Fruit fly (Drosophila melanogaster) whole organism, embryonic: ENCODE data around the gene Pka-C1.

ENCODE experiments used
- BtbVII ChIP-seq: fragments of 200-800 bp; sonication (Bioruptor generic); optimal IDR thresholded peaks from 3 replicates; lab custom pipeline; 2017; ENCODE audit warnings: missing biosample characterization, mild to moderate bottlenecking, missing genetic modification characterization
- Bteb2 ChIP-seq: fragments of 200-800 bp; sonication (Bioruptor generic); optimal IDR thresholded peaks from 2 replicates; lab custom pipeline; 2016; ENCODE audit warnings: missing biosample characterization, missing genetic modification characterization
- CG10321 ChIP-seq: fragments of 200-800 bp; sonication (Bioruptor generic); IDR thresholded peaks from 2 replicates; pipeline ENCODE4 v1.3.6; 2022; ENCODE audit warnings: missing biosample characterization, missing genetic modification characterization
- CG10565 ChIP-seq: fragments of 200-800 bp; sonication (Bioruptor generic); optimal IDR thresholded peaks from 3 replicates; lab custom pipeline; 2016; ENCODE audit warnings: missing biosample characterization, mild to moderate bottlenecking, missing genetic modification characterization
- CG11093 ChIP-seq: fragments of 200-800 bp; sonication (Bioruptor generic); IDR thresholded peaks from 3 replicates; pipeline ENCODE4 v1.3.6; 2022; ENCODE audit warnings: missing biosample characterization, missing genetic modification characterization
- CG11247 ChIP-seq: fragments of 200-800 bp; sonication (Bioruptor generic); IDR thresholded peaks from 2 replicates; pipeline ENCODE4 v1.3.6; 2022; ENCODE audit warnings: missing biosample characterization, missing genetic modification characterization
- CG11560 ChIP-seq: fragments of 200-800 bp; sonication (Bioruptor generic); IDR thresholded peaks from 3 replicates; pipeline ENCODE4 v1.3.6; 2022; ENCODE audit warnings: missing biosample characterization, missing genetic modification characterization
- CG12744 ChIP-seq: fragments of 200-800 bp; sonication (Bioruptor generic); optimal IDR thresholded peaks from 2 replicates; lab custom pipeline; 2016; ENCODE audit warnings: missing biosample characterization, missing genetic modification characterization
- CG13775 ChIP-seq: fragments of 200-800 bp; sonication (Bioruptor generic); optimal IDR thresholded peaks from 3 replicates; lab custom pipeline; 2017; ENCODE audit warnings: missing biosample characterization, mild to moderate bottlenecking, missing genetic modification characterization
- CG1602 ChIP-seq: fragments of 200-800 bp; sonication (Bioruptor generic); optimal IDR thresholded peaks from 3 replicates; lab custom pipeline; 2016; ENCODE audit warnings: missing biosample characterization, missing genetic modification characterization
- CG17912 ChIP-seq: fragments of 200-800 bp; sonication (Bioruptor generic); optimal IDR thresholded peaks from 2 replicates; lab custom pipeline; 2018; ENCODE audit warnings: missing biosample characterization, mild to moderate bottlenecking, missing genetic modification characterization
- CG2129 ChIP-seq: fragments of 200-800 bp; sonication (Bioruptor generic); IDR thresholded peaks from 2 replicates; pipeline ENCODE4 v1.3.6; 2022; ENCODE audit warnings: missing biosample characterization, missing genetic modification characterization; ENCODE audit not compliant: partially characterized antibody
- CG30020 ChIP-seq: fragments of 200-800 bp; optimal IDR thresholded peaks from 2 replicates; lab custom pipeline; 2019; ENCODE audit warnings: missing biosample characterization, mild to moderate bottlenecking, missing genetic modification characterization, moderate library complexity
- CG4424 ChIP-seq: fragments of 200-800 bp; sonication (Bioruptor generic); optimal IDR thresholded peaks from 3 replicates; lab custom pipeline; 2016; ENCODE audit warnings: missing biosample characterization, missing genetic modification characterization
- CG4854 ChIP-seq: fragments of 200-800 bp; sonication (Bioruptor generic); optimal IDR thresholded peaks from 2 replicates; lab custom pipeline; 2016; ENCODE audit warnings: missing biosample characterization, missing genetic modification characterization, inconsistent platforms
- CG6683 ChIP-seq: fragments of 200-800 bp; sonication (Bioruptor generic); optimal IDR thresholded peaks from 2 replicates; lab custom pipeline; 2017; ENCODE audit warnings: missing biosample characterization, mild to moderate bottlenecking, missing genetic modification characterization, missing genetic modification reagents
- CG6765 ChIP-seq: fragments of 200-800 bp; sonication (Bioruptor generic); optimal IDR thresholded peaks from 3 replicates; lab custom pipeline; 2017; ENCODE audit warnings: missing biosample characterization, mild to moderate bottlenecking, missing genetic modification characterization
- CG6791 ChIP-seq: fragments of 200-800 bp; sonication (Bioruptor generic); IDR thresholded peaks from 3 replicates; pipeline ENCODE4 v1.3.6; 2022; ENCODE audit warnings: missing biosample characterization, missing genetic modification characterization; ENCODE audit not compliant: partially characterized antibody
- CG7786 ChIP-seq: fragments of 200-800 bp; sonication (Bioruptor generic); optimal IDR thresholded peaks from 2 replicates; lab custom pipeline; 2016; ENCODE audit warnings: missing biosample characterization, missing genetic modification characterization
- CG8478 ChIP-seq: fragments of >200 bp; optimal IDR thresholded peaks from 2 replicates; lab custom pipeline; 2018
- Elba2 ChIP-seq: fragments of 200-800 bp; sonication (Bioruptor generic); optimal IDR thresholded peaks from 3 replicates; lab custom pipeline; 2016; ENCODE audit warnings: missing biosample characterization, missing genetic modification characterization
- Fer3 ChIP-seq: fragments of 200-800 bp; sonication (Bioruptor generic); optimal IDR thresholded peaks from 2 replicates; lab custom pipeline; 2018; ENCODE audit warnings: missing biosample characterization, mild to moderate bottlenecking, missing genetic modification characterization, moderate library complexity
- Gsc ChIP-seq: fragments of 200-800 bp; sonication (Bioruptor generic); IDR thresholded peaks from 2 replicates; pipeline ENCODE4 v1.3.6; 2022; ENCODE audit warnings: missing biosample characterization, missing genetic modification characterization
- HLH3B ChIP-seq: fragments of 200-800 bp; sonication (Bioruptor generic); IDR thresholded peaks from 2 replicates; pipeline ENCODE4 v1.3.6; 2022; ENCODE audit warnings: missing biosample characterization, missing genetic modification characterization
- Hr78 ChIP-seq, 2 experiments: fragments of 200-800 bp in 1 of 2; fragments of >200 bp in 1 of 2; sonication (Bioruptor generic) in 1 of 2; optimal IDR thresholded peaks; 2 replicates each; lab custom pipeline; 2017 to 2019; ENCODE audit warnings: missing biosample characterization in 2 of 2, missing genetic modification characterization in 2 of 2, mild to moderate bottlenecking in 1 of 2, moderate library complexity in 1 of 2
- Kr ChIP-seq: fragments of 200-800 bp; sonication (Bioruptor generic); optimal IDR thresholded peaks from 2 replicates; lab custom pipeline; 2017; ENCODE audit warnings: missing biosample characterization, mild to moderate bottlenecking, missing genetic modification characterization
- NC2α ChIP-seq: fragments of 200-800 bp; sonication (Bioruptor generic); optimal IDR thresholded peaks from 2 replicates; lab custom pipeline; 2016; ENCODE audit warnings: missing biosample characterization, missing genetic modification characterization
- Ptx1 ChIP-seq: fragments of 200-800 bp; sonication (Bioruptor generic); IDR thresholded peaks from 2 replicates; pipeline ENCODE4 v1.3.6; 2022; ENCODE audit warnings: missing biosample characterization, missing genetic modification characterization
- Xrp1 ChIP-seq: fragments of 200-800 bp; sonication (Bioruptor generic); IDR thresholded peaks from 2 replicates; pipeline ENCODE4 v1.3.6; 2022; ENCODE audit warnings: missing biosample characterization, missing genetic modification characterization
- YL-1 ChIP-seq: fragments of 200-800 bp; sonication (Bioruptor generic); optimal IDR thresholded peaks from 3 replicates; lab custom pipeline; 2017; ENCODE audit warnings: missing biosample characterization, mild to moderate bottlenecking, missing genetic modification characterization
- al ChIP-seq: fragments of 200-800 bp; sonication (Bioruptor generic); IDR thresholded peaks from 2 replicates; pipeline ENCODE4 v1.3.6; 2022; ENCODE audit warnings: missing biosample characterization, missing genetic modification characterization
- az2 ChIP-seq: fragments of 200-800 bp; sonication (Bioruptor generic); optimal IDR thresholded peaks from 3 replicates; lab custom pipeline; 2016; ENCODE audit warnings: missing biosample characterization, missing genetic modification characterization
- bsh ChIP-seq, 2 experiments: fragments of 200-800 bp; sonication (Bioruptor generic); optimal IDR thresholded peaks; 2 replicates each; lab custom pipeline; 2017 to 2018; ENCODE audit warnings: mild to moderate bottlenecking in 2 of 2, missing biosample characterization in 2 of 2, missing genetic modification characterization in 2 of 2, moderate library complexity in 1 of 2
- cato ChIP-seq: fragments of 200-800 bp; sonication (Bioruptor generic); optimal IDR thresholded peaks from 2 replicates; lab custom pipeline; 2016; ENCODE audit warnings: missing biosample characterization, missing genetic modification characterization, borderline replicate concordance
- chinmo ChIP-seq: fragments of 200-800 bp; sonication (Bioruptor generic); IDR thresholded peaks from 4 replicates; pipeline ENCODE4 v1.3.6; 2022; ENCODE audit warnings: missing biosample characterization, missing genetic modification characterization; ENCODE audit not compliant: partially characterized antibody
- corto ChIP-seq: fragments of 200-800 bp; sonication (Bioruptor generic); optimal IDR thresholded peaks from 2 replicates; lab custom pipeline; 2016; ENCODE audit warnings: missing biosample characterization, mild to moderate bottlenecking, missing genetic modification characterization, moderate library complexity
- ewg ChIP-seq: fragments of 200-800 bp; sonication (Bioruptor generic); optimal IDR thresholded peaks from 3 replicates; lab custom pipeline; 2017; ENCODE audit warnings: mild to moderate bottlenecking, missing biosample characterization, missing genetic modification reagents, missing genetic modification characterization
- gem ChIP-seq: fragments of 200-800 bp; sonication (Bioruptor generic); optimal IDR thresholded peaks from 2 replicates; lab custom pipeline; 2019; ENCODE audit warnings: missing biosample characterization, mild to moderate bottlenecking, missing genetic modification characterization, moderate library complexity
- inv ChIP-seq: fragments of 200-800 bp; sonication (Bioruptor generic); IDR thresholded peaks from 2 replicates; pipeline ENCODE4 v1.3.6; 2022; ENCODE audit warnings: missing biosample characterization, missing genetic modification characterization; ENCODE audit not compliant: partially characterized antibody
- klu ChIP-seq: fragments of 200-800 bp; sonication (Bioruptor generic); IDR thresholded peaks from 2 replicates; pipeline ENCODE4 v1.3.6; 2022; ENCODE audit warnings: missing biosample characterization, missing genetic modification characterization
- kni ChIP-seq: fragments of 200-800 bp; sonication (Bioruptor generic); optimal IDR thresholded peaks from 3 replicates; lab custom pipeline; 2017; ENCODE audit warnings: mild to moderate bottlenecking, missing biosample characterization, missing genetic modification reagents, missing genetic modification characterization
- onecut ChIP-seq: fragments of 200-800 bp; sonication (Bioruptor generic); IDR thresholded peaks from 2 replicates; pipeline ENCODE4 v1.3.6; 2022; ENCODE audit warnings: missing biosample characterization, missing genetic modification characterization
- pfk ChIP-seq: fragments of 200-800 bp; sonication (Bioruptor generic); optimal IDR thresholded peaks from 2 replicates; lab custom pipeline; 2018; ENCODE audit warnings: missing biosample characterization, mild to moderate bottlenecking, missing genetic modification characterization, moderate library complexity
- pros ChIP-seq: fragments of 200-800 bp; sonication (Bioruptor generic); optimal IDR thresholded peaks from 3 replicates; lab custom pipeline; 2019; ENCODE audit warnings: missing biosample characterization, mild to moderate bottlenecking, missing genetic modification characterization, moderate library complexity
- ranshi ChIP-seq: fragments of 200-800 bp; sonication (Bioruptor generic); IDR thresholded peaks from 2 replicates; pipeline ENCODE4 v1.3.6; 2022; ENCODE audit warnings: missing biosample characterization, missing genetic modification characterization
- sd ChIP-seq: fragments of 200-800 bp; sonication (Bioruptor generic); optimal IDR thresholded peaks from 3 replicates; lab custom pipeline; 2018; ENCODE audit warnings: missing biosample characterization, mild to moderate bottlenecking, missing genetic modification characterization, moderate library complexity
- shn ChIP-seq: fragments of 200-800 bp; sonication (Bioruptor generic); optimal IDR thresholded peaks from 3 replicates; lab custom pipeline; 2016; ENCODE audit warnings: missing biosample characterization, missing genetic modification characterization
- stwl ChIP-seq: fragments of 200-800 bp; sonication (Bioruptor generic); optimal IDR thresholded peaks from 3 replicates; lab custom pipeline; 2018; ENCODE audit warnings: missing biosample characterization, mild to moderate bottlenecking, missing genetic modification characterization, moderate library complexity
- tx ChIP-seq: fragments of 200-800 bp; sonication (Bioruptor generic); optimal IDR thresholded peaks from 2 replicates; lab custom pipeline; 2016; ENCODE audit warnings: missing biosample characterization, missing genetic modification characterization
- zfh1 ChIP-seq: fragments of 200-800 bp; sonication (Bioruptor generic); IDR thresholded peaks from 3 replicates; pipeline ENCODE4 v1.3.6; 2022; ENCODE audit warnings: missing biosample characterization, missing genetic modification characterization
- zfh2 ChIP-seq: fragments of 200-800 bp; sonication (Bioruptor generic); optimal IDR thresholded peaks from 2 replicates; lab custom pipeline; 2016; ENCODE audit warnings: missing biosample characterization, missing genetic modification characterization

Gene Pka-C1

dm6 chr2L:9731269-9731668, 32.2 kb upstream of the Pka-C1 start (continued):
- TF ChIP-seq CG1602 (no peak), Fer3 (tag; lab: Kevin White, UChicago) (no peak), CG10565 (GFP tag; lab: Kevin White, UChicago) (no peak), tx (GFP tag; lab: Kevin White, UChicago) (no peak), CG30020 (tag; lab: Kevin White, UChicago) (no peak), inv (GFP tag; lab: Robert Waterston, UW) (no peak), HLH3B (GFP tag; lab: Robert Waterston, UW) (0 out of 2 replicates have a peak, but pooled peaks have one; percentile 14), CG13775 (GFP tag; lab: Kevin White, UChicago) (no peak), Bteb2 (GFP tag; lab: Kevin White, UChicago) (no peak), CG10321 (GFP tag; lab: Robert Waterston, UW) (0 out of 2 replicates have a peak, but pooled peaks have one; percentile 23), pfk (GFP tag; lab: Kevin White, UChicago) (no peak), zfh1 (GFP tag; lab: Robert Waterston, UW) (no peak), zfh2 (no peak), klu (GFP tag; lab: Robert Waterston, UW) (no peak), ewg (peak; percentile 12), CG11093 (GFP tag; lab: Robert Waterston, UW) (no peak), CG8478 (lab: Kevin White, UChicago) (peak; percentile 95), CG6765 (GFP tag; lab: Kevin White, UChicago) (no peak), Gsc (GFP tag; lab: Robert Waterston, UW) (no peak), al (no peak), CG11247 (GFP tag; lab: Robert Waterston, UW) (no peak), CG17912 (GFP tag; lab: Kevin White, UChicago) (no peak), chinmo (no peak), az2 (GFP tag; lab: Kevin White, UChicago) (no peak), CG4854 (no peak), Hr78 (GFP tag; optimal IDR thresholded peaks at IDR 0.05; lab: Kevin White, UChicago) (peak in 1 of 2 experiments; percentile 23), corto (GFP tag; lab: Kevin White, UChicago) (no peak), CG7786 (GFP tag; lab: Kevin White, UChicago) (no peak), CG6683 (GFP tag; lab: Kevin White, UChicago) (no peak), CG4424 (GFP tag; lab: Kevin White, UChicago) (no peak), CG2129 (GFP tag; lab: Robert Waterston, UW) (no peak), CG11560 (tag; lab: Robert Waterston, UW) (no peak), cato (GFP tag; lab: Kevin White, UChicago) (no peak), bsh (GFP tag; optimal IDR thresholded peaks at IDR 0.05; lab: Kevin White, UChicago) (no peak), NC2α (GFP tag; lab: Kevin White, UChicago) (no peak), Elba2 (GFP tag; lab: Kevin White, UChicago) (no peak), BtbVII (GFP tag; lab: Kevin White, UChicago) (no peak), shn (no peak), ranshi (GFP tag; lab: Robert Waterston, UW) (no peak), Ptx1 (no peak), Kr (GFP tag; lab: Kevin White, UChicago) (no peak), stwl (peak; percentile 87), kni (GFP tag; lab: Kevin White, UChicago) (peak; percentile 30), Xrp1 (GFP tag; lab: Robert Waterston, UW) (no peak), onecut (GFP tag; lab: Robert Waterston, UW) (no peak), sd (tag; lab: Kevin White, UChicago) (no peak), CG12744 (GFP tag; lab: Kevin White, UChicago) (no peak), YL-1 (GFP tag; lab: Kevin White, UChicago) (no peak), pros (peak; percentile 17), CG6791 (GFP tag; lab: Robert Waterston, UW) (0 out of 3 replicates have a peak, but pooled peaks have one; percentile 33), gem (tag; lab: Kevin White, UChicago) (no peak)
